Worm (Caenorhabditis elegans) whole organism, late embryonic: ENCODE results near the gene F53G2.3.

ENCODE experiments used
- pha-4 ChIP-seq: fragments of 150-350 bp; optimal IDR thresholded peaks from 2 replicates; lab custom pipeline; 2018; ENCODE audit warnings: missing biosample characterization, missing genetic modification reagents, missing genetic modification characterization
- sox-4 ChIP-seq: sonication (generic microtip); optimal IDR thresholded peaks from 2 replicates; lab custom pipeline; 2017; ENCODE audit warnings: mild to moderate bottlenecking, missing genetic modification characterization, inconsistent platforms, missing compliant biosample characterization
- unc-3 ChIP-seq, 2 experiments: fragments of 200-800 bp in 1 of 2; sonication (Bioruptor generic) in 1 of 2; sonication (generic microtip) in 1 of 2; conservative IDR thresholded peaks in 1 of 2; optimal IDR thresholded peaks in 1 of 2; 2 replicates each; pipeline versions ENCODE4 v1.3.6 to Lab custom; 2016 to 2022; ENCODE audit warnings: missing compliant biosample characterization in 2 of 2, missing genetic modification characterization in 2 of 2, missing genetic modification reagents in 1 of 2

ce11 chrII:2479047-2479446 lies 1.2 kb upstream of the F53G2.3 start, which contains the start of gene F53G2.12:
- TF ChIP-seq unc-3 (GFP tag; conservative IDR thresholded peaks at IDR 0.05; lab: Robert Waterston, UW) (no peak), unc-3 (tag; optimal IDR thresholded peaks at IDR 0.05; lab: Kevin White, UChicago) (no peak), sox-4 (tag; lab: Kevin White, UChicago) (no peak), pha-4 (tag; lab: Kevin White, UChicago) (no peak)
